Worm (Caenorhabditis elegans): ENCODE results near the gene pck-1.

pck-1 gene

DNA sequence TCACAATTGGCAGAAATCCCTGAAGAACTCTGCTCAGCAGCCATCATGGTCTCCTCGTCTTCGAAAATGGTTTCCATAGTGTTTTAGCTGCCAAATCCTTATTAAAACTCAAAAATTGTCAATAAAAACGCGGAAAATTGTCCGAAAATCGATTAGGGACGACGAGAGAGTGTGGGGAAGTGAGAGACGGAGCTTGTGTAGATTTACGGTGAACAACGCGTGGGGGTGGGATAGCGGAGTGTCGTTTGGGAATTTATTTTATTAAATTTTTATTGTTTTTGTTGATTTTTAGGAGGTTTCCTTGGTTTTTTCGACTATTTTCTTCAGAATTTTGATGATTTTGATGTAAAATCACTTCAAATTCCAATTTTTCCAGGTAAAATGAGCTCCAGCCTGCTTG lies 21.1 kb upstream of the pck-1 start, which contains the start of the genes F54C4.4 and mrpl-40 (continued):
- peak; percentile 38 for TF ChIP-seq snpc-3.4 (tag; optimal IDR thresholded peaks at IDR 0.05)
- no peak for TF ChIP-seq unc-130 (GFP tag; optimal IDR thresholded peaks at IDR 0.05)
- TF ChIP-seq rec-8 (tag; optimal IDR thresholded peaks at IDR 0.05), result no peak
- TF ChIP-seq chd-7 (tag; optimal IDR thresholded peaks at IDR 0.05), result no peak
- TF ChIP-seq sdz-38 (tag; optimal IDR thresholded peaks at IDR 0.05), result no peak
- TF ChIP-seq hrde-1 (tag; optimal IDR thresholded peaks at IDR 0.05; ENCODE audit: borderline replicate concordance), result no peak
- no peak for TF ChIP-seq ceh-79 (tag; optimal IDR thresholded peaks at IDR 0.05)
- TF ChIP-seq pbrm-1 (GFP tag; IDR thresholded peaks at IDR 0.05), result 0 out of 2 replicates have a peak, but pooled peaks have one; percentile 45
- peak; percentile 47 for TF ChIP-seq mcd-1 (GFP tag; IDR thresholded peaks at IDR 0.05)
- peak; percentile 11 for TF ChIP-seq lsl-1 (GFP tag; optimal IDR thresholded peaks at IDR 0.05)
- TF ChIP-seq egrh-3 (GFP tag; IDR thresholded peaks at IDR 0.05), result peak; percentile 33; the same call in 1 of the 2 replicates
- TF ChIP-seq hmg-20 (GFP tag; IDR thresholded peaks at IDR 0.05), result no peak
- TF ChIP-seq lag-1 (GFP tag; IDR thresholded peaks at IDR 0.05), result no peak
- no peak for TF ChIP-seq mes-4 (tag; optimal IDR thresholded peaks at IDR 0.05)
- no peak for TF ChIP-seq F49E8.2 (tag; optimal IDR thresholded peaks at IDR 0.05; ENCODE audit: insufficient read depth)
- TF ChIP-seq sea-2 (GFP tag; IDR thresholded peaks at IDR 0.05), result no peak
- no peak for TF ChIP-seq repo-1 (tag; optimal IDR thresholded peaks at IDR 0.05)
- peak; percentile 97 for TF ChIP-seq attf-3 (GFP tag; conservative IDR thresholded peaks at IDR 0.05)
- no peak for TF ChIP-seq dpl-1 (GFP tag; optimal IDR thresholded peaks at IDR 0.05)
- no peak for TF ChIP-seq zfh-2 (GFP tag; conservative IDR thresholded peaks at IDR 0.05)
- TF ChIP-seq hmg-1.2 (GFP tag; IDR thresholded peaks at IDR 0.05), result peak; percentile 94

DNA sequence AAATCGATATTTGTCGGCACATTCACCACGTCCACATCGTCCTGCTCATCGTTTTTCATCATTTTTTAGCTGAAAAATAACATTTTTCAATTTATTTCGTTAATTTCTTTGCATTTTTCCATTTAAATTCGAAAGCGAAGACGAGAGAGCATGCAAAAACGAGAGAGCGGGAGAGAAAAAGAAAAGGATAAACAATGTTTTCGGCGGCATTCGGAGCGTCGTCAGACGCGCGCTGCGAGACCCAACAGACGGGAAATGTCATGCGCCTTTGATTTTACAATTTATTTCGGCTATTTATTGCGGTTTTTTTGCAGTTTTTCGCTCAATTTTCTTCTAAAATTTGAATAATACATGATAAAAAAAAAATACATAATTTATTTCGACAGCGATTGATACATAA lies 20.3 kb upstream of the pck-1 start, which contains the start of gene attf-3:
Gene attf-3, minus strand, starts transcription at position 69 of the 400 bp plus-strand sequence.
- 0 out of 2 replicates have a peak, but pooled peaks have one; percentile 9 for TF ChIP-seq zfh-2 (GFP tag; conservative IDR thresholded peaks at IDR 0.05)
- TF ChIP-seq F39B2.1 (GFP tag; IDR thresholded peaks at IDR 0.05), result no peak
- no peak for TF ChIP-seq ztf-26 (tag; optimal IDR thresholded peaks at IDR 0.05)
- no peak for TF ChIP-seq cebp-2 (GFP tag; IDR thresholded peaks at IDR 0.05)
- TF ChIP-seq him-1 (tag; optimal IDR thresholded peaks at IDR 0.05), result no peak
- TF ChIP-seq zim-3 (tag; optimal IDR thresholded peaks at IDR 0.05), result no peak
- no peak for TF ChIP-seq pha-4 (tag; optimal IDR thresholded peaks at IDR 0.05)
- no peak for TF ChIP-seq F22D6.2 (tag; optimal IDR thresholded peaks at IDR 0.05)
- TF ChIP-seq snpc-4 (GFP tag; optimal IDR thresholded peaks at IDR 0.05), result peak; percentile 30
- TF ChIP-seq snpc-4 (tag; optimal IDR thresholded peaks at IDR 0.05), result peak in 2 of 4 experiments; percentile 38
- no peak for TF ChIP-seq pbrm-1 (GFP tag; IDR thresholded peaks at IDR 0.05)
- no peak for TF ChIP-seq repo-1 (tag; optimal IDR thresholded peaks at IDR 0.05)
- TF ChIP-seq dpl-1 (GFP tag; optimal IDR thresholded peaks at IDR 0.05), result peak; percentile 61
- TF ChIP-seq hlh-26 (GFP tag; conservative IDR thresholded peaks at IDR 0.05), result no peak
- peak; percentile 60 for TF ChIP-seq lin-54 (GFP tag; optimal IDR thresholded peaks at IDR 0.05)
- TF ChIP-seq let-526 (GFP tag; IDR thresholded peaks at IDR 0.05), result no peak
- no peak for TF ChIP-seq T26A5.8 (tag; optimal IDR thresholded peaks at IDR 0.05)
- no peak for TF ChIP-seq F52B5.7 (tag; optimal IDR thresholded peaks at IDR 0.05)
- no peak for TF ChIP-seq egl-18 (GFP tag; IDR thresholded peaks at IDR 0.05)
- TF ChIP-seq athp-1 (tag; optimal IDR thresholded peaks at IDR 0.05), result no peak
- TF ChIP-seq lir-1 (GFP tag; conservative IDR thresholded peaks at IDR 0.05), result no peak
- TF ChIP-seq ceh-58 (GFP tag; IDR thresholded peaks at IDR 0.05), result no peak
- TF ChIP-seq bed-1 (GFP tag; IDR thresholded peaks at IDR 0.05), result no peak
- no peak for TF ChIP-seq akir-1 (GFP tag; optimal IDR thresholded peaks at IDR 0.05)
- no peak for TF ChIP-seq atf-7 (tag; optimal IDR thresholded peaks at IDR 0.05)
- TF ChIP-seq nfya-1 (tag; optimal IDR thresholded peaks at IDR 0.05; ENCODE audit: borderline replicate concordance, insufficient read depth), result no peak
- TF ChIP-seq attf-3 (GFP tag; conservative IDR thresholded peaks at IDR 0.05), result peak; percentile 93
- TF ChIP-seq lin-35 (GFP tag; optimal IDR thresholded peaks at IDR 0.05), result peak in 1 of 3 experiments; percentile 36
- TF ChIP-seq cebp-1 (GFP tag; IDR thresholded peaks at IDR 0.05), result no peak
- TF ChIP-seq cebp-1 (tag; optimal IDR thresholded peaks at IDR 0.05), result no peak
- TF ChIP-seq sea-2 (GFP tag; IDR thresholded peaks at IDR 0.05), result no peak
- TF ChIP-seq ZK185.1 (tag; optimal IDR thresholded peaks at IDR 0.05; ENCODE audit: poor library complexity, severe bottlenecking), result no peak
- peak; percentile 13 for TF ChIP-seq ceh-27 (GFP tag; optimal IDR thresholded peaks at IDR 0.05)
